Worm (Caenorhabditis elegans) whole organism, L4 larva: ENCODE results near the gene pat-6.

Experiments
- Y48G9A.11 ChIP-seq: fragments of 200-800 bp; sonication (Bioruptor generic); IDR thresholded peaks from 2 replicates; pipeline ENCODE4 v1.3.6; 2022; ENCODE audit warnings: missing genetic modification reagents, missing genetic modification characterization, missing compliant biosample characterization
- gei-8 ChIP-seq: fragments of 200-800 bp; sonication (Bioruptor generic); optimal IDR thresholded peaks from 2 replicates; lab custom pipeline; 2018; ENCODE audit warnings: mild to moderate bottlenecking, missing genetic modification characterization, missing compliant biosample characterization
- lin-13 ChIP-seq: fragments of 150-350 bp; optimal IDR thresholded peaks from 2 replicates; lab custom pipeline; 2014; ENCODE audit warnings: missing biosample characterization, missing genetic modification reagents, missing genetic modification characterization
- unc-62 ChIP-seq, 3 experiments: fragments of 150-350 bp in 1 of 3; sonication (generic microtip); optimal IDR thresholded peaks in 2 of 3; peaks in 1 of 3; 1 replicate in 1 of 3; 2 replicates in 2 of 3; lab custom pipeline; 2014 to 2017; ENCODE audit warnings: missing biosample characterization in 3 of 3, missing genetic modification characterization in 3 of 3, missing genetic modification reagents in 3 of 3, missing genotype in 1 of 3

ce11 chrIV:288027-288426 lies 24.0 kb upstream of the pat-6 start, which contains the start of gene T21D12.14:
- TF ChIP-seq Y48G9A.11 (no peak), gei-8 (GFP tag; lab: Kevin White, UChicago) (no peak), lin-13 (no peak), unc-62 (GFP tag; optimal IDR thresholded peaks at IDR 0.05 in 1 of 2; lab: Kevin White, UChicago) (peak in 1 of 2 experiments; percentile 89), unc-62 (tag; optimal IDR thresholded peaks at IDR 0.05; lab: Kevin White, UChicago) (no peak)
